Worm (Caenorhabditis elegans): ENCODE data around the gene Y70G10A.4.
A peak's percentile ranks its signal among the peaks of the same experiment; 100 is the strongest.
"Not testable (repeated sequence)": the region's sequence is repeated elsewhere in the genome, so short reads cannot be mapped to it uniquely, and the experiment has no call there.

The Y70G10A.4 gene

DNA sequence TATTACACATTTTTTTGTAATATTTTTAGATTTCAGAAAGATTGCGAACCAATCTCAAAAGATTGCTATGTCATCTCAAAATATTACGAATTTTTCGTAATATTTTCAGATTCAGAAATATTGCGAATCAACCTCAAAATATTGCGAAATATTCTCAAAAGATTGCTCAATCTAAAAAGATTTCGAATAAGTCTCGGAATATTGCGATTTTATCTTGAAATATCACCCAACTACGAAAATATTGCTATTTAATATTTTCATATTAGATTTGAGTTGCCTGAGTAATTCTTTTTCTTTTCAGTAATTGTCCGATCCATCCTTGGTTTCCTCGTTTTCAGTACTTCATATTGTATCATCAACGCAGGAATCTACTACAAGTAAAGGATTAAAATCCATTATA lies at the start of gene Y70G10A.4:
Y70G10A.4 (plus strand) TSS at position 301 of the 400 bp plus-strand sequence.
- not testable (repeated sequence) for TF ChIP-seq dao-5, him-1, W03F9.2 (tag; optimal IDR thresholded peaks at IDR 0.05)

DNA sequence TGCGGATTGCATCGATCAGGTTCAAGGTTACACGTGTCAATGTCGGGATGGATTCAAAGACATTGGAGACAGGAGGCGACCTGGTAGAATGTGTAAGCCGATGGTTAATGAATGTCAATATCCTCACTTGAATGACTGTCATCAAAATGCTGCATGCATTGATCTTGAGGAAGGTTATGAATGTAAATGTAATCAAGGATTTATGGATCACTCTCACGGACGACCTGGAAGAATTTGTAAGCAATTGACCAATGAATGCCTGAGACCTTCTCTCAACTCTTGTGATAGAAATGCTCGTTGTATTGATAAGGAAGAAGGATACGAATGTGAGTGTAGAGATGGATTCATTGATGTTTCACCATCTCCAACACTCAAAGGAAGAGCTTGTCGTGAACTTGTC lies 43.9 kb upstream of the Y70G10A.4 start:
- TF ChIP-seq W03F9.2 (tag; optimal IDR thresholded peaks at IDR 0.05) (no peak), him-1 (tag; optimal IDR thresholded peaks at IDR 0.05) (no peak), dao-5 (tag; optimal IDR thresholded peaks at IDR 0.05) (no peak)

DNA sequence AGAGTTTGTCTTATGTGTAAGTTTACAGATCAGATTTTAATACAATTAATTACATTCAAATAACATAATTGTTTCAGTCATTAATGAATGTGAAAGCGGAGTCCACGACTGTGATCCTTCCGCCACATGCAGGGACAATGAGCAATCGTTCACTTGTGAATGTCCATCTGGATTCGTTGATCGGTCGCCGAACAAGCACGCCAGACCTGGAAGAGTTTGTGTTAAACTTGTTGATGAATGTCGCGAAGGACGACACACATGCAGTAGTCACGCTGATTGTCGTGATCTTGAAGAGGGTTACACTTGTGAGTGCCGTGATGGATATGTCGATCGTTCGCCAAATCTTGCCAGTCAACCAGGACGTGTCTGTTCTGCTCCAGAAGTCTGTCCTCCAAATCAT lies 43.4 kb upstream of the Y70G10A.4 start:
- no peak for TF ChIP-seq dao-5 (tag; optimal IDR thresholded peaks at IDR 0.05)

DNA sequence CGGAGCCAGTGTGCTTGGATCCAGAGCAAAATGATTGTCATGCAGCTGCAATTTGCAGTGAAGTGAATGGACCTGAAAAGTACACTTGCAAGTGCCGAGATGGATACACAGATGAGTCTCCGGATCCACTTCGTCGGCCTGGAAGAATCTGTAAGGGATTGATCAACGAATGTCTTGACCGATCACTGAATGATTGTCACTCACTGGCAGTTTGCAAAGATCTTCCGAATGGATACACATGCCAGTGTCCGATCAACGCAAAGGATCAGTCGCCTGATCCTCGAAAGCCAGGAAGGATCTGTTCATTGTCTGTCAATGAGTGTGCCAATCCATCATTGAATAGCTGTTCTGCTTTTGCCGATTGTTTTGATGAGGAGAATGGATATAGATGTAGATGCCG lies 42.5 kb upstream of the Y70G10A.4 start:
- no peak for TF ChIP-seq dao-5 (tag; optimal IDR thresholded peaks at IDR 0.05)
- TF ChIP-seq him-1 (tag; optimal IDR thresholded peaks at IDR 0.05) = no peak
- TF ChIP-seq W03F9.2 (tag; optimal IDR thresholded peaks at IDR 0.05) = no peak

DNA sequence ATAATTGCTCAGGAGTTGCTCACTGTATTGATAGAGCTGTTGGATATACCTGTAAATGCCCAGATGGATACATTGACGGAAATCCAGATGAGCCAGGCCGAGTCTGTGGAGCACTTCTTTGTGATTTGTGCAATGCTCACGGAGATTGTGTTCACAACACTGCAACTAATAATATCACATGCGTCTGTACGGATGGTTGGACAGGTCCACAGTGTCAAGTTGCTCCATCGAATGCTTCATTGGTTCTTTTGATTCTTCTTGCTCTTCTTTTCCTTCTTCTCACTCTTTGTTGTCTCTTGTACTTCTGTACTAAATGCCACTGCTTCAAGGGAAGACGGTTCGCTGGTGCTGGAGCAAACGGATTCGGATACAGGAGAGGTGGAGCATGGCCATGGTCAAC lies 40.1 kb upstream of the Y70G10A.4 start:
- TF ChIP-seq dao-5 (tag; optimal IDR thresholded peaks at IDR 0.05) (no peak), him-1 (tag; optimal IDR thresholded peaks at IDR 0.05) (no peak), W03F9.2 (tag; optimal IDR thresholded peaks at IDR 0.05) (no peak)

DNA sequence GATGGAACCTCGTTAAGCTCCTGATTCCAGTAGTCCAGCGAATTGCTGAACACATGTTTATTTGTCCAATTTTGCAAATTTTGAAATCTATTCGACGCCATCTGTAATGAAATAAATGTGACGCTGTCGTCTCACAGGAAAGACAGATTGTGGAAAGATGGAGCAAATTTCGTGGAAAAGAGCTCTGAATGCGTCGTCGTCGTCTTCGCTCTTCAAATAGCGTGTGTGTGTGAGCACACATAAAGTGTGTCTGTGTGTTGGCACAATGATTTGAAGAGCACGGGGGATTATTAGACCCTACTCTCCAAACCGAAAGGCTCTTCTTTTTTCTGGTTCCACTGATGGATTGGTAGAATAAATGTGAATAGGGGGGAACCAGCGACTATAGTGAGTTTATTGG lies 35.8 kb upstream of the Y70G10A.4 start, which contains the start of gene unc-47:
unc-47 (minus strand) TSS at position 101 of the 400 bp plus-strand sequence.
- TF ChIP-seq him-1 (tag; optimal IDR thresholded peaks at IDR 0.05) = no peak
- no peak for TF ChIP-seq dao-5 (tag; optimal IDR thresholded peaks at IDR 0.05)
- no peak for TF ChIP-seq W03F9.2 (tag; optimal IDR thresholded peaks at IDR 0.05)

DNA sequence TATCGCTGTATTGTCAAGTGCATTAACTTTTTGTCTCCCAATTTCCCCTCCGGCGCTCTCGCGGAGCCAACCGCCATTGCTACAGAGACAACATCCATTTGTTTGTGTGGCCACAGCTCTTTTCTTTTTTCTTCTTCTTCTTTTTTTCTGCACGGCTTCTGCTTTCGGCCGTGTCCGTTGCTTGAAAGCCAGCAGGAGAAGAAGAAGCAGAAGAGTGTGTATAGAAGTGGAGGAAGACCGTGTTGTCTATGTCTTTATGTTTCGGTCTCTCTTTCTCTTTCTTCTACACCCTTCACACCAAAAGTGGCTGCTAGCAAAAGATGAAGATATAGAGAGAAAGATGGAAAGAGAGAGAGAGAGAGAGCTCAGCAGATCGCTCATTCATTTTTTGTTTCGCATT lies 34.1 kb upstream of the Y70G10A.4 start:
- no peak for TF ChIP-seq W03F9.2 (tag; optimal IDR thresholded peaks at IDR 0.05)
- TF ChIP-seq him-1 (tag; optimal IDR thresholded peaks at IDR 0.05) = peak; percentile 28
- no peak for TF ChIP-seq dao-5 (tag; optimal IDR thresholded peaks at IDR 0.05)

DNA sequence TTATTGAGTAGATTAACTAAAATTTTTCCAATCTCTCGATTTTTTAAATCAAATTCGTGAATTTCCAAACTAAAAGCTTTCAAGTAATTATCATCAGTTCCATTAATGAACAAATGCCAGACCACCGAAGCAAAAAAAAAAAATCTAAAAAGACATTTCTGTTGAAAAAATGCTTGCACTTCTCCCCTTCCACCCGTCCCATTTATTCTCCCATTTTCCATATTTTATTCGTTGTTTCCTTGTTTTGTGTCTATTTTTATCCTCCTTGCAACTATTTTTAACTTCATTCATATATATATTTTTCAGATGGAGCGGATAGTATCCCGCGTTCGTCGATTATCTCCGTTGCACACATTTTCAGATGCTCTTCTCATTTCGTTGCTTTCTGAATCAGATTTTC lies 33.0 kb upstream of the Y70G10A.4 start, which contains the start of gene epac-1:
epac-1 (plus strand) TSS at position 301 of the 400 bp plus-strand sequence.
- TF ChIP-seq him-1 (tag; optimal IDR thresholded peaks at IDR 0.05) (no peak), dao-5 (tag; optimal IDR thresholded peaks at IDR 0.05) (no peak), W03F9.2 (tag; optimal IDR thresholded peaks at IDR 0.05) (no peak)

DNA sequence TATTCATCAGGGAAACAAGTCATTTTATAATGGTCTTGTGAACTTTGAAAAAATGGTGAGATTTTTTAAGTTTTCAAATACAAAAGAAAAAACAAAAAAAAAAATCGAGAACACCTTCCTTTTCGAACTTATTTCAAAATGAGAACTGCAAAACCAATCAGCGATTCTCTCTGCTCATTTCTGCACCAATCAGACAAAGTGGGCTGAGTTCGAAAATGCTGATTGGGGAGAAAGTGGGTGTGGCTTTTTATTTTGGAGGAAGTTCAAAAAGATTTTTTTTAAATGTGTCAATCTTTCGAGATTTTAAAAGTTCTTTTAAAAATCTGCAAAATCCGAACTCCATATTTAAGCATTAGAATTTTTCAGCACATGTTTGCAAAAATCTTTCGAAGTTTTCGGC lies 27.4 kb upstream of the Y70G10A.4 start:
- TF ChIP-seq him-1 (tag; optimal IDR thresholded peaks at IDR 0.05) = no peak
- no peak for TF ChIP-seq W03F9.2 (tag; optimal IDR thresholded peaks at IDR 0.05)

DNA sequence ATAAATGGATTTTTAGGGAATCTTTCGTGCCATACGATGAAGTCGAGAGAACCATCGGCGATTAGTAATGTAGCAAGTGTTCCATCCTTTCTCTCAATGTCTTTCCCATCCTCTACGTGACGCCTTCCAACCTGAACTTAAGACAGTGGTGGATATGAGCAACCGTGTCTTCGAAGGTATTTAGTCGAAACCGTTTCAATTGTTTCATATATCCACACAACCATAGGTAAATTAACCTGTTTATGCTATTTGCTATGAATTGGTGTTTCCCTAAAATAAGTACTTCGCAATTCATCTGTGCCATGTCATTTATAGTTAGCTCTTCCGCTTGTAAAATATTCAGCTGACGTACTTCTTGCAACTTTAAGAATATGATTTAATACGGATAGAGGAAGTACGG lies 26.0 kb upstream of the Y70G10A.4 start:
- no peak for TF ChIP-seq W03F9.2 (tag; optimal IDR thresholded peaks at IDR 0.05)
- no peak for TF ChIP-seq him-1 (tag; optimal IDR thresholded peaks at IDR 0.05)
- TF ChIP-seq dao-5 (tag; optimal IDR thresholded peaks at IDR 0.05) = no peak

DNA sequence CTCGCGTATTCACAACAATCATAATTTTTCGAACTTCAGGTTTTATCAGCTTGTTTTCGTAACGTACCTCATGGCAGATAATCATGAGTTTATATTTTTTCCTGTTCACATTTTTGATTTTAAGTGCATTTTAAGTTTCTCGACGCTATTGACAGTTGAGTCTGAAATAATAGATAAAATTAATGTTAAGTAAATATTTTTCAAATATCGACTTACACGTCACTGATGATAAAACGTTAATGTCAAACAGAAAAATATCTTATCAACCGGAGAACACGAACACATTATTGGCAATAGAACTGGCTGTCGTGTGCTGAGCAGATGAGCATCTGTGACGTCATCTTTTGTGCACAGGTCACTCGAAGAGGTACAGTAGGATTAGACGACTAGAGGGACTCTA lies 25.2 kb upstream of the Y70G10A.4 start:
- TF ChIP-seq dao-5 (tag; optimal IDR thresholded peaks at IDR 0.05) (no peak), him-1 (tag; optimal IDR thresholded peaks at IDR 0.05) (no peak), W03F9.2 (tag; optimal IDR thresholded peaks at IDR 0.05) (no peak)

DNA sequence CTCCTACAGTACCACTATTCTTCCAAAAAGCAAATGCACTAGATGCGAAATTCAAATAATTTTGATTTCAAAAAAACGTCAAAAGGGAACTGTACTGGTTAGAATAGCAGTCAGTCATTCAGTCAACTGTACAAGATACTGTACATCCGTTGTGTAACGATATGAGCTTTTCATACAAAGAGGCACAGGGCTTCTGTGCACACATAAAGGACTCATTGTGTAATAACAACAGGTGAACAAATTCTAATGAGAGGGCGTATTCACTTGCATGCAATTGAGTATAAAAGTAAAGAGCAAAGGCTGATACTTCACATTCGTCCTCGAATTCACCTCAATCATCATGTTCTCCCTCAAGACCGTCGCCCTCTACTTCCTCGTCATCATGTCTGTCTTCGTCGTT lies 24.5 kb upstream of the Y70G10A.4 start, which contains the start of gene dod-6:
dod-6 (plus strand) TSS at position 301 of the 400 bp plus-strand sequence.
- TF ChIP-seq dao-5 (tag; optimal IDR thresholded peaks at IDR 0.05) (no peak), W03F9.2 (tag; optimal IDR thresholded peaks at IDR 0.05) (no peak), him-1 (tag; optimal IDR thresholded peaks at IDR 0.05) (no peak)

DNA sequence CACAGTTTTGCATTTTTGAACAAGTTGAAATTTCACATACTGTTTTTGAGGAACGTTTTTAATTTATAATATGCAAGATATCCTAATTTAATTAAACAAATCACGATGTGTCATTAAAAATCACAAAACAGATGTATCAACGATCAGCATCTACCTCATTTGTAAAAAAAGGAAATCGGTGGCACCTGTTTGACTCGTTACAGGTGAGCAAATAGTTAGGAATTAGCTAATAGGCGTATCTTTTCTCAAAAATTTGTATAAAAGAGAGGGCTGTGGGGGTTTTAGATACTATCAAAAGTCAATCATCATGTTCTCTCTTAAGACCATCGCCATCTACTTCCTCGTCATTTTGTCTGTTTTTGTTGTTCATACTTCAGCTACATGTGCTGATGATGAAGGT lies 22.9 kb upstream of the Y70G10A.4 start, which contains the start of gene T20G5.8:
T20G5.8 (plus strand) TSS at position 301 of the 400 bp plus-strand sequence.
- no peak for TF ChIP-seq W03F9.2 (tag; optimal IDR thresholded peaks at IDR 0.05)
- TF ChIP-seq dao-5 (tag; optimal IDR thresholded peaks at IDR 0.05) = no peak
- TF ChIP-seq him-1 (tag; optimal IDR thresholded peaks at IDR 0.05) = no peak

DNA sequence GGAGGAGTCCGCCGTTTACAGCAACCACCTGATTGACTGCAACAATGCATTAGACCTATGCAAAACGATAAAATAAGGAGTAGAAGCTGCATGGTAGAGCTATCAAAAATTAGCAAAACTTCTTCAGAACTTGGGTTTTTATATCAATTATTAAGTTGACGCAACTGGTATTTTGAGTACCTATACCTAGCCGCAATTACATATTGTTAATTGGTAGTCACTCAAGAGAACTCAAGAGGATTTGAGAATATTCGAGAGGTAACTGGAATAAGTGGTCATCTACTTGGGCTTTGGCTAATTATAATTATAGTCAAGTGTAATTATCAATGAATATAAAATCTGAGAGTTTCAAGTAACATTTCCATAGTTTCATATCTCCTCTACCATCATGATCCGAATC lies 20.7 kb upstream of the Y70G10A.4 start, which contains the start of the genes T20G5.13 and T20G5.12:
T20G5.13 (minus strand) TSS at position 101 of the 400 bp plus-strand sequence.
T20G5.12 (plus strand) TSS at position 370 of the 400 bp plus-strand sequence.
- TF ChIP-seq dao-5 (tag; optimal IDR thresholded peaks at IDR 0.05) (no peak), W03F9.2 (tag; optimal IDR thresholded peaks at IDR 0.05) (no peak), him-1 (tag; optimal IDR thresholded peaks at IDR 0.05) (no peak)

DNA sequence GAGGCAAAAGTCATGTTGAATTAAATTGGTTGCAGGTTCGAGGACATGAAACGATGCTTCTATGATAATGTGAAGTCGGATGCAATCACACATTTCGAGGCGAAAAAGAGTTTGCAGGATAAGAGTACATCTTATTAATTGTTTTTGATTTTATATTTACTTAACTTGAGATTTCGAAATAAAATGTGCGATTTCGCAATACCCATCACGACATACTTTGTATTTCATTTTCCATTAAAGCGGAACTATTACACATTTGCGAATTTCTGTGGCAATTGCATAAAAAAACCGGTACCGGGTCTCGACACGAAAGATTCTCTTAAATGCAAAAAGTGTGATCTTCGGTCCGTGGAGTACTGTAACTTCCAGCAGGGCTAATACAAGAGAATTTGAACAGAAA lies 19.6 kb upstream of the Y70G10A.4 start:
- TF ChIP-seq dao-5 (tag; optimal IDR thresholded peaks at IDR 0.05) (no peak), him-1 (tag; optimal IDR thresholded peaks at IDR 0.05) (no peak), W03F9.2 (tag; optimal IDR thresholded peaks at IDR 0.05) (no peak)

Data from whole organism, L4/young adult.